Worm (Caenorhabditis elegans) whole organism, young adult: Measurements from ENCODE around the gene Y62H9A.15.

ENCODE experiments used
- B0336.3 ChIP-seq: fragments of 200-800 bp; sonication (Bioruptor generic); IDR thresholded peaks from 2 replicates; pipeline ENCODE4 v1.3.6; 2022; ENCODE audit warnings: missing genetic modification characterization, missing compliant biosample characterization
- D2030.7 ChIP-seq: fragments of 200-800 bp; sonication (Bioruptor generic); IDR thresholded peaks from 2 replicates; pipeline ENCODE4 v1.3.6; 2022; ENCODE audit warnings: missing genetic modification reagents, missing genetic modification characterization, missing compliant biosample characterization
- F10E7.11 ChIP-seq: sonication (generic microtip); optimal IDR thresholded peaks from 2 replicates; lab custom pipeline; 2017; ENCODE audit warnings: mild to moderate bottlenecking, missing genetic modification characterization, moderate library complexity, missing compliant biosample characterization
- F23B12.7 ChIP-seq: sonication (generic microtip); optimal IDR thresholded peaks from 2 replicates; lab custom pipeline; 2017; ENCODE audit warnings: missing genetic modification characterization, mild to moderate bottlenecking, missing compliant biosample characterization, antibody characterized with exemption, moderate library complexity; ENCODE audit not compliant: insufficient read depth
- F37B4.10 ChIP-seq: fragments of 200-800 bp; sonication (Bioruptor generic); IDR thresholded peaks from 2 replicates; pipeline ENCODE4 v1.3.6; 2022; ENCODE audit warnings: missing genetic modification characterization, missing compliant biosample characterization
- F52B5.7 ChIP-seq: sonication (generic microtip); optimal IDR thresholded peaks from 2 replicates; lab custom pipeline; 2016; ENCODE audit warnings: mild to moderate bottlenecking, missing genetic modification characterization, missing compliant biosample characterization
- F55B11.4 ChIP-seq: sonication (generic microtip); optimal IDR thresholded peaks from 2 replicates; lab custom pipeline; 2016; ENCODE audit warnings: missing compliant biosample characterization, missing genetic modification characterization, borderline replicate concordance; ENCODE audit not compliant: insufficient read depth
- F57C9.4 ChIP-seq: sonication (generic microtip); optimal IDR thresholded peaks from 2 replicates; lab custom pipeline; 2017; ENCODE audit warnings: mild to moderate bottlenecking, missing genetic modification characterization, missing compliant biosample characterization
- K11D2.4 ChIP-seq: fragments of 200-800 bp; sonication (Bioruptor generic); IDR thresholded peaks from 2 replicates; pipeline ENCODE4 v1.3.6; 2022; ENCODE audit warnings: missing genetic modification reagents, missing genetic modification characterization, missing compliant biosample characterization
- K12H6.12 ChIP-seq: fragments of 200-800 bp; sonication (Bioruptor generic); optimal IDR thresholded peaks from 2 replicates; lab custom pipeline; 2018; ENCODE audit warnings: mild to moderate bottlenecking, missing genetic modification characterization, missing compliant biosample characterization
- Y79H2A.3 ChIP-seq: fragments of 200-800 bp; sonication (Bioruptor generic); conservative IDR thresholded peaks from 2 replicates; pipeline ENCODE4 v1.3.6; 2022; ENCODE audit warnings: missing genetic modification reagents, missing genetic modification characterization, missing compliant biosample characterization
- ama-1 ChIP-seq, 3 experiments: fragments of 150-350 bp in 1 of 3; sonication (generic microtip) in 2 of 3; optimal IDR thresholded peaks; 2 replicates each; lab custom pipeline; 2014 to 2018; ENCODE audit warnings: missing biosample characterization in 2 of 3, missing genetic modification characterization in 2 of 3, missing genetic modification reagents in 2 of 3
- atf-7 ChIP-seq: sonication (generic microtip); optimal IDR thresholded peaks from 2 replicates; lab custom pipeline; 2017; ENCODE audit warnings: mild to moderate bottlenecking, missing genetic modification characterization, missing compliant biosample characterization
- attf-6 ChIP-seq: fragments of 200-800 bp; sonication (Bioruptor generic); IDR thresholded peaks from 2 replicates; pipeline ENCODE4 v1.3.6; 2022; ENCODE audit warnings: missing genetic modification reagents, missing genetic modification characterization, missing compliant biosample characterization
- bed-2 ChIP-seq: fragments of 200-800 bp; sonication (Bioruptor generic); IDR thresholded peaks from 2 replicates; pipeline ENCODE4 v1.3.6; 2022; ENCODE audit warnings: missing genetic modification reagents, missing genetic modification characterization, missing compliant biosample characterization
- ccch-3 ChIP-seq: fragments of 200-800 bp; sonication (Bioruptor generic); optimal IDR thresholded peaks from 2 replicates; lab custom pipeline; 2018; ENCODE audit warnings: mild to moderate bottlenecking, missing genetic modification characterization, missing compliant biosample characterization
- ceh-79 ChIP-seq: sonication (generic microtip); optimal IDR thresholded peaks from 2 replicates; lab custom pipeline; 2017; ENCODE audit warnings: mild to moderate bottlenecking, missing genetic modification characterization, missing compliant biosample characterization
- chd-7 ChIP-seq: sonication (generic microtip); optimal IDR thresholded peaks from 2 replicates; lab custom pipeline; 2016; ENCODE audit warnings: mild to moderate bottlenecking, missing genetic modification characterization, moderate library complexity, missing compliant biosample characterization
- efl-1 ChIP-seq: fragments of 150-350 bp; optimal IDR thresholded peaks from 2 replicates; lab custom pipeline; 2014; ENCODE audit warnings: missing biosample characterization, missing genetic modification reagents, missing genetic modification characterization
- egl-18 ChIP-seq: fragments of 200-800 bp; sonication (Bioruptor generic); IDR thresholded peaks from 2 replicates; pipeline ENCODE4 v1.3.6; 2022; ENCODE audit warnings: missing genetic modification reagents, missing genetic modification characterization, missing compliant biosample characterization
- ekl-4 ChIP-seq: fragments of 200-800 bp; sonication (Bioruptor generic); IDR thresholded peaks from 2 replicates; pipeline ENCODE4 v1.3.6; 2022; ENCODE audit warnings: missing genetic modification reagents, missing genetic modification characterization, missing compliant biosample characterization
- fkh-3 ChIP-seq: sonication (generic microtip); optimal IDR thresholded peaks from 2 replicates; lab custom pipeline; 2016; ENCODE audit warnings: mild to moderate bottlenecking, missing genetic modification characterization, missing compliant biosample characterization
- gei-17 ChIP-seq: fragments of 200-800 bp; sonication (Bioruptor generic); optimal IDR thresholded peaks from 2 replicates; lab custom pipeline; 2018; ENCODE audit warnings: mild to moderate bottlenecking, missing genetic modification characterization, missing compliant biosample characterization
- hsf-1 ChIP-seq: fragments of 200-800 bp; sonication (Bioruptor generic); IDR thresholded peaks from 2 replicates; pipeline ENCODE4 v1.3.6; 2022; ENCODE audit warnings: missing genetic modification reagents, missing genetic modification characterization, missing compliant biosample characterization
- let-607 ChIP-seq, 2 experiments: fragments of 200-800 bp in 1 of 2; sonication (Bioruptor generic) in 1 of 2; sonication (generic microtip) in 1 of 2; optimal IDR thresholded peaks; 2 replicates each; lab custom pipeline; 2016 to 2018; ENCODE audit warnings: mild to moderate bottlenecking in 2 of 2, missing compliant biosample characterization in 2 of 2, missing genetic modification characterization in 2 of 2, moderate library complexity in 2 of 2, missing genotype in 1 of 2
- lin-26 ChIP-seq: fragments of 200-800 bp; sonication (Bioruptor generic); IDR thresholded peaks from 2 replicates; pipeline ENCODE4 v1.3.6; 2022; ENCODE audit warnings: missing genetic modification reagents, missing genetic modification characterization, missing compliant biosample characterization
- lin-35 ChIP-seq, 3 experiments: fragments of 150-350 bp in 2 of 3; sonication (generic microtip) in 1 of 3; optimal IDR thresholded peaks; 2 replicates each; lab custom pipeline; 2014 to 2018; ENCODE audit warnings: missing biosample characterization in 3 of 3, missing genetic modification characterization in 3 of 3, missing genetic modification reagents in 3 of 3
- lin-54 ChIP-seq: fragments of 200-800 bp; sonication (Bioruptor generic); optimal IDR thresholded peaks from 2 replicates; lab custom pipeline; 2018; ENCODE audit warnings: mild to moderate bottlenecking, missing genetic modification characterization, missing compliant biosample characterization
- lir-1 ChIP-seq: fragments of 200-800 bp; sonication (Bioruptor generic); conservative IDR thresholded peaks from 2 replicates; pipeline ENCODE4 v1.3.6; 2022; ENCODE audit warnings: missing genetic modification reagents, missing genetic modification characterization, missing compliant biosample characterization
- madf-6 ChIP-seq: fragments of 200-800 bp; sonication (Bioruptor generic); IDR thresholded peaks from 2 replicates; pipeline ENCODE4 v1.3.6; 2022; ENCODE audit warnings: missing genetic modification reagents, missing genetic modification characterization, missing compliant biosample characterization
- mcd-1 ChIP-seq: fragments of 200-800 bp; sonication (Bioruptor generic); IDR thresholded peaks from 2 replicates; pipeline ENCODE4 v1.3.6; 2022; ENCODE audit warnings: missing genetic modification reagents, missing genetic modification characterization, missing compliant biosample characterization
- nfya-1 ChIP-seq: sonication (generic microtip); optimal IDR thresholded peaks from 2 replicates; lab custom pipeline; 2017; ENCODE audit warnings: antibody characterized with exemption, missing compliant biosample characterization, missing genetic modification characterization, borderline replicate concordance; ENCODE audit not compliant: insufficient read depth
- nhr-120 ChIP-seq: fragments of 200-800 bp; sonication (Bioruptor generic); IDR thresholded peaks from 2 replicates; pipeline ENCODE4 v1.3.6; 2022; ENCODE audit warnings: missing genetic modification characterization, missing compliant biosample characterization
- pbrm-1 ChIP-seq: fragments of 200-800 bp; sonication (Bioruptor generic); IDR thresholded peaks from 2 replicates; pipeline ENCODE4 v1.3.6; 2022; ENCODE audit warnings: missing genetic modification reagents, missing genetic modification characterization, missing compliant biosample characterization
- repo-1 ChIP-seq: sonication (generic microtip); optimal IDR thresholded peaks from 2 replicates; lab custom pipeline; 2017; ENCODE audit warnings: mild to moderate bottlenecking, missing genetic modification characterization, missing compliant biosample characterization
- rpc-1 ChIP-seq, 2 experiments: fragments of 150-350 bp in 1 of 2; sonication (generic microtip) in 1 of 2; optimal IDR thresholded peaks; 2 replicates each; lab custom pipeline; 2014 to 2018; ENCODE audit warnings: missing biosample characterization in 1 of 2, missing genetic modification characterization in 1 of 2, missing genetic modification reagents in 1 of 2, missing genotype in 1 of 2
- snpc-1.1 ChIP-seq: sonication (generic microtip); optimal IDR thresholded peaks from 2 replicates; lab custom pipeline; 2017; ENCODE audit warnings: missing genetic modification characterization, mild to moderate bottlenecking, missing compliant biosample characterization, antibody characterized with exemption, moderate library complexity, missing genotype, missing genetic modification reagents; ENCODE audit not compliant: insufficient read depth
- snpc-1.3 ChIP-seq: sonication (generic microtip); optimal IDR thresholded peaks from 2 replicates; lab custom pipeline; 2017; ENCODE audit warnings: missing genetic modification characterization, mild to moderate bottlenecking, missing compliant biosample characterization, antibody characterized with exemption, moderate library complexity, missing genotype, missing genetic modification reagents; ENCODE audit not compliant: insufficient read depth
- somi-1 ChIP-seq: fragments of 200-800 bp; sonication (Bioruptor generic); optimal IDR thresholded peaks from 2 replicates; lab custom pipeline; 2018; ENCODE audit warnings: mild to moderate bottlenecking, missing genetic modification characterization, missing compliant biosample characterization
- sptf-2 ChIP-seq: fragments of 200-800 bp; sonication (Bioruptor generic); optimal IDR thresholded peaks from 2 replicates; lab custom pipeline; 2018; ENCODE audit warnings: mild to moderate bottlenecking, missing genetic modification characterization, missing compliant biosample characterization
- tbp1 ChIP-seq: fragments of 200-800 bp; sonication (Bioruptor generic); optimal IDR thresholded peaks from 2 replicates; lab custom pipeline; 2018; ENCODE audit warnings: mild to moderate bottlenecking, missing genetic modification characterization, missing compliant biosample characterization
- unc-62 ChIP-seq: fragments of 150-350 bp; optimal IDR thresholded peaks from 2 replicates; lab custom pipeline; 2014; ENCODE audit warnings: missing biosample characterization, missing genetic modification reagents, missing genetic modification characterization
- xnd-1 ChIP-seq: sonication (generic microtip); optimal IDR thresholded peaks from 2 replicates; lab custom pipeline; 2016; ENCODE audit warnings: missing genotype, missing genetic modification reagents, missing genetic modification characterization, missing compliant biosample characterization
- ztf-18 ChIP-seq: sonication (generic microtip); optimal IDR thresholded peaks from 2 replicates; lab custom pipeline; 2016; ENCODE audit warnings: missing genotype, mild to moderate bottlenecking, missing genetic modification characterization, missing compliant biosample characterization
- ztf-28 ChIP-seq: fragments of 200-800 bp; sonication (Bioruptor generic); IDR thresholded peaks from 2 replicates; pipeline ENCODE4 v1.3.6; 2022; ENCODE audit warnings: missing genetic modification reagents, missing genetic modification characterization, missing compliant biosample characterization

Y62H9A.15 gene

DNA sequence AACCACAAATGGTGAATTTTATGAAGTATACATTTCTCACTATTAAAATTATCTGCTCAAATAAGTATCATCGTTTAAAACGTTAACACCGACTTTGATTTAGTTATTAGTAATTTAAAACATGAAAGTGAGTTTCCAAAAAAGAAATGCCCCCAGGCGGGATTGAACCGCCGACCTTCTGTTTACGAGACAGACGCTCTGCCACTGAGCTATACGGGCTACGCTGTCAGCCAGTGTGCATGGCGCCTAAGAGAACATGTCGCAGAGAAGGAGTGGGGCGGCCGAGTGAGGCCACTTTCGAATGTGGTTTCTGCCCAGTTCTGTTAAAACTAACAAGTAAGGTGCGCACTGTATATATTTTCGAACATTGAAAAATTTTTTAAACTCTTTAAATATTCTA is 25.0 kb upstream of the Y62H9A.15 start (continued):
- TF ChIP-seq ama-1 (optimal IDR thresholded peaks at IDR 0.05; lab: Kevin White, UChicago) (no peak), ama-1 (GFP tag; optimal IDR thresholded peaks at IDR 0.05; lab: Kevin White, UChicago) (peak in 1 of 2 experiments; percentile 25), chd-7 (peak; percentile 37), F23B12.7 (tag; lab: Kevin White, UChicago) (peak; percentile 45), bed-2 (GFP tag; lab: Robert Waterston, UW) (no peak), gei-17 (GFP tag; lab: Kevin White, UChicago) (peak; percentile 89), rpc-1 (optimal IDR thresholded peaks at IDR 0.05; lab: Kevin White, UChicago) (peak; percentile 82), rpc-1 (tag; optimal IDR thresholded peaks at IDR 0.05; lab: Kevin White, UChicago) (peak; percentile 86), lin-26 (GFP tag; lab: Robert Waterston, UW) (no peak), D2030.7 (peak; percentile 83), F52B5.7 (tag; lab: Kevin White, UChicago) (peak; percentile 66), repo-1 (tag; lab: Kevin White, UChicago) (peak; percentile 5), fkh-3 (tag; lab: Kevin White, UChicago) (peak; percentile 13), tbp1 (GFP tag; lab: Kevin White, UChicago) (peak; percentile 96)

DNA sequence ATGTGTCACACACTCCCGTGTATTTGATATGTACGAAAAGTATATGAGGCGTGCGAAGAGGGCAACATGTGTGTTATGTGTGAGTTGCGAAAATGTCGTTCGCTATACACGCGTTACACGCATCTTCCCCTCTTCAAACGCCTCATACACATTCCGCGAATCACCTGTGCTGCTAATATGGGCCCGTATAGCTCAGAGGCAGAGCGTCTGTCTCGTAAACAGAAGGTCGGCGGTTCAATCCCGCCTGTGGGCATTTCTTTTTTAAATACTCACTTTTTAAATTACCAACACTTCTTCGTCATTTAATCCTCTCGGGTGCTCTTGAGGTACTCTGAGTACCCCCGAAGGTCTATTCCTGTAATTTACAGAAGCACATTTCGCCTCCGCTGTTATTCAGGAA is 23.6 kb upstream of the Y62H9A.15 start:
- peak; percentile 58 for TF ChIP-seq ztf-18 (tag; lab: Kevin White, UChicago)
- TF ChIP-seq B0336.3 (GFP tag; lab: Robert Waterston, UW), result no peak
- no peak for TF ChIP-seq unc-62 (GFP tag; lab: Kevin White, UChicago)
- TF ChIP-seq nfya-1, result no peak
- no peak for TF ChIP-seq F55B11.4 (tag; lab: Kevin White, UChicago)
- TF ChIP-seq madf-6, result no peak; the same call in 1 of the 2 replicates
- no peak for TF ChIP-seq K12H6.12 (tag; lab: Kevin White, UChicago)
- no peak for TF ChIP-seq K11D2.4 (GFP tag; lab: Robert Waterston, UW)
- TF ChIP-seq attf-6 (GFP tag; lab: Robert Waterston, UW), result peak; percentile 63
- no peak for TF ChIP-seq F37B4.10
- peak; percentile 71; the same call in 1 of the 2 replicates for TF ChIP-seq ztf-28
- TF ChIP-seq mcd-1, result no peak
- peak; percentile 54 for TF ChIP-seq snpc-1.3 (tag; lab: Kevin White, UChicago)
- no peak for TF ChIP-seq ceh-79 (tag; lab: Kevin White, UChicago)
- TF ChIP-seq ccch-3 (GFP tag; lab: Kevin White, UChicago), result no peak
- peak; percentile 94 for TF ChIP-seq tbp1 (GFP tag; lab: Kevin White, UChicago)
- peak; percentile 6 for TF ChIP-seq somi-1 (GFP tag; lab: Kevin White, UChicago)
- TF ChIP-seq nhr-120 (GFP tag; lab: Robert Waterston, UW), result no peak
- TF ChIP-seq F57C9.4, result no peak
- no peak for TF ChIP-seq lin-35 (GFP tag; optimal IDR thresholded peaks at IDR 0.05; lab: Kevin White, UChicago)
- TF ChIP-seq efl-1 (GFP tag; lab: Kevin White, UChicago), result no peak
- peak; percentile 26 for TF ChIP-seq atf-7 (tag; lab: Kevin White, UChicago)
- TF ChIP-seq snpc-1.1 (tag; lab: Kevin White, UChicago), result no peak
- no peak for TF ChIP-seq Y79H2A.3
- no peak for TF ChIP-seq lin-26 (GFP tag; lab: Robert Waterston, UW)
- TF ChIP-seq hsf-1 (GFP tag; lab: Robert Waterston, UW), result no peak
- TF ChIP-seq sptf-2 (GFP tag; lab: Kevin White, UChicago), result peak; percentile 46
- TF ChIP-seq pbrm-1 (GFP tag; lab: Robert Waterston, UW), result peak; percentile 78
- no peak for TF ChIP-seq lir-1
- peak; percentile 52 for TF ChIP-seq lin-54 (GFP tag; lab: Kevin White, UChicago)
- TF ChIP-seq rpc-1 (optimal IDR thresholded peaks at IDR 0.05; lab: Kevin White, UChicago), result peak; percentile 71
- TF ChIP-seq rpc-1 (tag; optimal IDR thresholded peaks at IDR 0.05; lab: Kevin White, UChicago), result peak; percentile 93
- TF ChIP-seq xnd-1, result no peak
- TF ChIP-seq let-607 (tag; optimal IDR thresholded peaks at IDR 0.05; lab: Kevin White, UChicago), result peak in 1 of 2 experiments; percentile 15
- no peak for TF ChIP-seq egl-18 (GFP tag; lab: Robert Waterston, UW)
- TF ChIP-seq ekl-4 (GFP tag; lab: Robert Waterston, UW), result no peak
- no peak for TF ChIP-seq F10E7.11
